Worm (Caenorhabditis elegans) whole organism, midembryonic: ENCODE measurements around the gene T25D1.1.
"Not testable (repeated sequence)": the region's sequence is repeated elsewhere in the genome, so short reads cannot be mapped to it uniquely, and the experiment has no call there.

Experiments
- T22C8.4 ChIP-seq: fragments of 200-800 bp; sonication (Bioruptor generic); IDR thresholded peaks from 2 replicates; pipeline ENCODE4 v1.3.6; 2022; ENCODE audit warnings: missing genetic modification characterization, missing compliant biosample characterization
- cog-1 ChIP-seq: sonication (generic microtip); optimal IDR thresholded peaks from 2 replicates; lab custom pipeline; 2016; ENCODE audit warnings: missing genetic modification characterization, missing compliant biosample characterization
- flt-1 ChIP-seq: fragments of 200-800 bp; sonication (Bioruptor generic); IDR thresholded peaks from 2 replicates; pipeline ENCODE4 v1.3.6; 2022; ENCODE audit warnings: missing genetic modification characterization, missing compliant biosample characterization
- klf-2 ChIP-seq: fragments of 200-800 bp; sonication (Bioruptor generic); conservative IDR thresholded peaks from 2 replicates; pipeline ENCODE4 v1.3.6; 2022; ENCODE audit warnings: missing genetic modification reagents, missing genetic modification characterization, missing compliant biosample characterization
- med-1 ChIP-seq: sonication (generic microtip); optimal IDR thresholded peaks from 2 replicates; lab custom pipeline; 2017; ENCODE audit warnings: missing genetic modification characterization, mild to moderate bottlenecking, missing compliant biosample characterization, antibody characterized with exemption, missing genetic modification reagents; ENCODE audit not compliant: insufficient read depth
- ref-1 ChIP-seq: fragments of 200-800 bp; sonication (Bioruptor generic); conservative IDR thresholded peaks from 2 replicates; pipeline ENCODE4 v1.3.6; 2022; ENCODE audit warnings: missing genetic modification reagents, missing genetic modification characterization, missing compliant biosample characterization
- tab-1 ChIP-seq: fragments of 200-800 bp; sonication (Bioruptor generic); IDR thresholded peaks from 2 replicates; pipeline ENCODE4 v1.3.6; 2022; ENCODE audit warnings: missing genetic modification characterization, missing compliant biosample characterization
- ztf-23 ChIP-seq: fragments of 200-800 bp; sonication (Bioruptor generic); IDR thresholded peaks from 2 replicates; pipeline ENCODE4 v1.3.6; 2022; ENCODE audit warnings: missing genetic modification reagents, missing genetic modification characterization, missing compliant biosample characterization
- ztf-29 ChIP-seq: fragments of 200-800 bp; sonication (Bioruptor generic); IDR thresholded peaks from 2 replicates; pipeline ENCODE4 v1.3.6; 2022; ENCODE audit warnings: missing genetic modification reagents, missing genetic modification characterization, missing compliant biosample characterization

The T25D1.1 gene

DNA sequence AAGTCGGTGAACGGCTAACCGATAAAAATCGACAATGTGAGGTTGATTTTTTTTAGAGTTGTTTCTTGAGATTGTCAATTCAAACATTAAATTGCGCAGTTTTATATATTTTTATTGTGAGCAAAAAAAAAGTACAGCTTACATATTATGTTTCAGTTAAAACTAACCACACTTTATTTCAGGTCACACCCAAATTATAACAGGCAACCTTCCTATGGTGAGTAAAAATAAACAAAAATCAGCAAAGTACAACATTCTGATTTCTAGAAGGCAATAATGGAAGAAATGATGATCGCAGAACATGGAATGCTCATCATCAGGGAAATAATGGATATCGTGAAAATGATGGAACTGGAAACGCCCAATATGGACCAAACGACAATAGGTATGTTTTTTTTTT, 25.0 kb upstream of the T25D1.1 start, which contains the start of gene K05G3.2:
TSS of gene K05G3.2 (plus strand) at position 301 of the 400 bp plus-strand sequence.
- TF ChIP-seq tab-1 (GFP tag; lab: Robert Waterston, UW) (no peak), klf-2 (no peak), ztf-23 (GFP tag; lab: Robert Waterston, UW) (no peak), flt-1 (no peak), ztf-29 (GFP tag; lab: Robert Waterston, UW) (no peak), T22C8.4 (GFP tag; lab: Robert Waterston, UW) (no peak), med-1 (GFP tag; lab: Kevin White, UChicago) (no peak), cog-1 (tag; lab: Kevin White, UChicago) (no peak), ref-1 (GFP tag; lab: Robert Waterston, UW) (no peak)

DNA sequence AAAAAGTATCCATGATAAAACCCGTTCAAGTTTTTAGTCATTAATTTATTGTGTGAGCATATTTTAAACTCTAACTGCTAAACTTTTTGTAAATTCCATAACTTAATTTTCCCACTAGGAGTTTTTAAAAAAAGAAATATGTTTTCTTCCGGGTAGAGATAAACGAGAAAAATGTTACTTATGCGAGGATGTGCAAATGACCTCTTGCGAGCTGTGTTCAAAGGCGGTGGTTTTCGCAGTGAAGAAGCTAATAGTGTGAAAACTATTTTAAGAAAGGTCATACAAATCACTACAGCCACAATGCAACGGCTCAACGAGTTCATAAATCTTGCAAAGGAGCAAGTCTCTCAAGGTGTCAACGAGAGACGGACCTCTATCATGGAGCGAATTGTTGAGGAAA, 18.6 kb upstream of the T25D1.1 start, which contains the start of gene K05G3.1:
TSS of gene K05G3.1 (plus strand) at position 301 of the 400 bp plus-strand sequence.
- TF ChIP-seq klf-2, result no peak

DNA sequence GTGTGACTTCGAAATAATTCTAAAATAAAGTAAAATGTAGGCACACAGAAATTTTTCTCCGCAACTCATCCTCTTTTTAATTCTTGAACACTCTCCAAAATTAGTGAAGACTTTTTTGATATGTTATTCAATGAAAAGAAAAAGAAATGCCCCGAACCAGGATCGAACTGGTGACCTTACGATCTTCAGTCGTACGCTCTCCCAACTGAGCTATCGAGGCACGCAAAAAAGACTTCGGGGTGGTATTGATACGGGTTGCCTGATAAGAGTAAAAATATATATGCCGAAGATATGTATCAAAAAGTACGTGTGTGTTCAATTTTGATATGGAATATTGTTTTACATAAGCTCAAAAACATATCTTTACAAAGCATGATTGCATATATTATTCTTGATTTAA, 16.6 kb upstream of the T25D1.1 start:
- TF ChIP-seq ztf-23 (GFP tag; lab: Robert Waterston, UW) (no peak), klf-2 (no peak), med-1 (GFP tag; lab: Kevin White, UChicago) (no peak), T22C8.4 (GFP tag; lab: Robert Waterston, UW) (no peak), flt-1 (no peak), tab-1 (GFP tag; lab: Robert Waterston, UW) (no peak)

DNA sequence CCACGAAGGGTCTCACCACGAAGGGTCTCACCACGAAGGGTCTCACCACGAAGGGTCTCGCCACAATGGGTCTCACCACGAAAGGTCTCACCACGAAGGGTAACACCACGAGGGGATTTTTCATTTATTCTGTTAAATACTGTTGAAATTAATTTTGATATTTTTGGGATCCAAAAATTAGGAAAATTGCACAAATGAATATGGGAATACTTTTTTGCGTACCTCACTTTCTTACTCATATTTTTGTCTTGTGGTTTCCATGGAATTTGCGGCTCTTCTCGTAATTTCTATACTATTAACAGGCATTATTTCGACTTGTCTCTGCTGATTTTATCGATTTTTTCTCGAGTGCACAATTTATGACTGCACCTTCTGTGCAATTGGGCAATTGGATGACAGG, 14.3 kb upstream of the T25D1.1 start, which contains the start of gene T25D1.3:
TSS of gene T25D1.3 (plus strand) at position 301 of the 400 bp plus-strand sequence.
- no peak for TF ChIP-seq flt-1
- no peak for TF ChIP-seq ztf-23 (GFP tag; lab: Robert Waterston, UW)
- no peak for TF ChIP-seq tab-1 (GFP tag; lab: Robert Waterston, UW)
- TF ChIP-seq med-1 (GFP tag; lab: Kevin White, UChicago), result no peak
- TF ChIP-seq klf-2, result no peak
- no peak for TF ChIP-seq ref-1 (GFP tag; lab: Robert Waterston, UW)
- TF ChIP-seq cog-1 (tag; lab: Kevin White, UChicago), result no peak
- TF ChIP-seq T22C8.4 (GFP tag; lab: Robert Waterston, UW), result no peak
- no peak for TF ChIP-seq ztf-29 (GFP tag; lab: Robert Waterston, UW)

DNA sequence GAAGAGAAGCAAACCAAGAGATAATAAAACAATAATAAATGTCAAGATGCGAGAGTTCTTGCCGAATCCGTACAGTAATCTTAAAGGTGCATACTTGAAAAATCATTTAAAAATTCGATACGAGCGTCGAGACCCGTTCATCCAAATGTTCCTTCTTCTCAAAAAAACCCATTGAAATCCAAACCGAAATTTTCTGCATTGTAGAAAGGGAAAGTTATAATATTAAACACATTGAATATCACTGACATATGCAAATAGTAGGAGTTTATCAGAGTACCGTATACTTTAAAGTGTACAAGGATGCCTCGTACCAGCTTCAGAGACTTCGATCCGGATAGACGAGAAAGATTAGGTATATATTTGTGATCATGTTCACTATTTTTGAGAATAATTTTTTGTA, 4.4 kb upstream of the T25D1.1 start, which contains the start of gene T25D1.2:
TSS of gene T25D1.2 (plus strand) at position 301 of the 400 bp plus-strand sequence.
- TF ChIP-seq ztf-23 (GFP tag; lab: Robert Waterston, UW); klf-2; flt-1: not testable (repeated sequence)

DNA sequence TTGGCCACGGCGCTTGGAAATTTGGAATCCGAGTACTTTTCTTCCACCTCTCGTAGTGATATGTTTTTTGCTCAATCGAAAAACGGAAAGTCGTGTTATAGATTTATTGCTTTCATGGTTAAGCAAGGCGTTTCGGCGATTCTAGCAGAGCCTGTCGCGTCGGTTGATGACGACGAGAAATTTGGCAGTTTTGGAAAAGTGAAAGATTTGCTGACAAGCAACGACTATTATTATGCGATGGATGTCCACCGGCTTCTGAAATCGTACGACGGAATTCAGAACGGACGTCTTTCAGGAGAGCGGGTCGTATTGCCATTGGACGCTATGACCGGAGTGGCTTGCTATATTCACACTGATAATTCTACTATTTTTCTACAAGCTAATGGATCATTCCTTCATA, 846 bp upstream of the T25D1.1 start:
- no peak for TF ChIP-seq ztf-29 (GFP tag; lab: Robert Waterston, UW)
- no peak for TF ChIP-seq klf-2
- TF ChIP-seq flt-1, result no peak
- TF ChIP-seq med-1 (GFP tag; lab: Kevin White, UChicago), result no peak
- no peak for TF ChIP-seq tab-1 (GFP tag; lab: Robert Waterston, UW)
- no peak for TF ChIP-seq cog-1 (tag; lab: Kevin White, UChicago)
- no peak for TF ChIP-seq ztf-23 (GFP tag; lab: Robert Waterston, UW)
- no peak for TF ChIP-seq T22C8.4 (GFP tag; lab: Robert Waterston, UW)
- no peak for TF ChIP-seq ref-1 (GFP tag; lab: Robert Waterston, UW)

DNA sequence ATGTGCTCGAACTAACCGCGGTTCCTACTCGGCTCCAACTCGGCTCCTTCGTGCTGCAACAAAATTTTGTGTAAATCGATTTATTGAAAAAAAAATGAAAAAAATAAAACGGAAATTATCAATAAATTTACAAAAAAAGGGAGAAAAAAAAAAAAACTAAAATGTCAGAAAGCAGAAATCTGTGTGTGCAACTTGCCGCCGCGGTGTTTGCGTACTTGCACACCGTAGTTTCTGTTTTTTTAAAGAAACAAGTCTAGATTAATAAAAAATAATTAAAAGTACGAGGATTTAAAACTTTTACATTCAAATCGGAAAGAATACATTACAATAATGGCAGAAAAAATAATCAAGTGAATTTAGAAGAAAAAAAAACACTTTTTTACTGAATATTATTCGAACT, 2.1 kb downstream of the T25D1.1 start:
- TF ChIP-seq cog-1 (tag; lab: Kevin White, UChicago), result no peak
- TF ChIP-seq tab-1 (GFP tag; lab: Robert Waterston, UW), result no peak
- TF ChIP-seq flt-1, result no peak
- TF ChIP-seq klf-2, result no peak
- TF ChIP-seq ztf-23 (GFP tag; lab: Robert Waterston, UW), result no peak
- TF ChIP-seq ref-1 (GFP tag; lab: Robert Waterston, UW), result no peak

DNA sequence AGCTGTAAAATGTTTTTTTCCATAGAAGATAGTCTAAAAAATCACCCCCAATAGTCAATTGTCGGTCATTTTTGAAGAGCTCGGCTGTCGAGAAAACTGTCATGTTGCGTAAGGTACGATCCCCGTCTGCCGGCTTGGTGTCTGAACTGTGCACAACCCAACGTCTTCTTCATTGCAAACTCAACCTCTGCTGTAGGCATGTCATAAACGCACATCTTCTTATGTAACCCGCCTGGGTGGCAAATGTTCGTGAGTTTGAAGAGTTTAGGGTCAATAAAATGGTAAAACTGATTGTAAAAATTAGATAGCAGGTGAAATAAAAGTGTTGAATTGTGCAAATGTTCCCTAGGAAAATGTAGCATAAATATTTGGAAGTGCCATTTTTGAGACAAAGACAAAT, 4.7 kb downstream of the T25D1.1 start:
- TF ChIP-seq cog-1 (tag; lab: Kevin White, UChicago) (no peak), ref-1 (GFP tag; lab: Robert Waterston, UW) (no peak), tab-1 (GFP tag; lab: Robert Waterston, UW) (no peak), klf-2 (no peak), med-1 (GFP tag; lab: Kevin White, UChicago) (no peak), ztf-23 (GFP tag; lab: Robert Waterston, UW) (no peak)

DNA sequence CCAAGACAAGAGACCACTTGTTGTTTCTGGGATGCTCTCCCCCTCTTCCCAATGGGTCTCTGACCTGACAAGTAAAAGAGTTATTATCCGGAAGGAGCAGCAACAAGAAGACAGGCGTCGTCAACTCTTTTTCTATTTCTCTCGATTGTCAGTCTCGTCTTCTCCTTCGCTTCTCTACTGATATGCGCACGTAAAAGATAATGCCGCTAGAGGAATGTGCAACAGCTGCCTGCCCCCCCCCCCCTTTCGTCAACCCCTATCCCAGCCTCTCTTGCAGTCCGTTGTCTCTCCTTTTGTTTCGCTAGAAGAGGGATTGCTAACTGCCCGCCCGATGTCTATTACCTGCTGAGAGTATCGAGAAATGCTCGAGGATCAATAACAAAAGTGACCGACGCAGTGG, 6.0 kb downstream of the T25D1.1 start:
- TF ChIP-seq med-1 (GFP tag; lab: Kevin White, UChicago) (no peak), ztf-29 (GFP tag; lab: Robert Waterston, UW) (no peak), ref-1 (GFP tag; lab: Robert Waterston, UW) (no peak), cog-1 (tag; lab: Kevin White, UChicago) (peak; percentile 1), flt-1 (no peak), T22C8.4 (GFP tag; lab: Robert Waterston, UW) (no peak), tab-1 (GFP tag; lab: Robert Waterston, UW) (no peak)

DNA sequence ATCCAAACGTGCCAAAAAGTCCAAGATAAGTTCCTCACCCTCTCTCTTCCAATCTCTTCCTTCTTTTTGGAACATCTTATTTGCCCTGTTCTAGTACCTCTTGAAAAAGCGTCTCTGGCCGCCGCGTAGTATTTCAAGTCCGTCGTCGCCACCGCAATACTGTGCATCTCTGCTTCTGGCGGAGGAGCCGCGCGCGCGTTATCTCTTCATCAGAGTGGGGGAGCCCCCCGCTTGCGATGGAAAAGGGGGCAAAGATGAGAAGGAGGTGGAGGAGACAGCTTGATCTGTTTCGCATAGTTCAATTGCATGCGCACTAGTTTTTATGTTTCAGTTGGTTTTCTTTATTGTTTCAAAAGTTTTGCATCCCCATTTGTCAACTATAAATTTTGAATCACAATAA, 8.2 kb downstream of the T25D1.1 start:
- no peak for TF ChIP-seq klf-2
- no peak for TF ChIP-seq tab-1 (GFP tag; lab: Robert Waterston, UW)
- no peak for TF ChIP-seq ref-1 (GFP tag; lab: Robert Waterston, UW)
- no peak for TF ChIP-seq T22C8.4 (GFP tag; lab: Robert Waterston, UW)
- no peak for TF ChIP-seq cog-1 (tag; lab: Kevin White, UChicago)
- no peak for TF ChIP-seq ztf-23 (GFP tag; lab: Robert Waterston, UW)
- TF ChIP-seq flt-1, result no peak
- TF ChIP-seq med-1 (GFP tag; lab: Kevin White, UChicago), result no peak
- no peak for TF ChIP-seq ztf-29 (GFP tag; lab: Robert Waterston, UW)
